Worm (Caenorhabditis elegans) whole organism, L1 larva: ENCODE data around the gene T28A11.16.

ENCODE experiments used
- C16A3.4 ChIP-seq: fragments of 150-350 bp; optimal IDR thresholded peaks from 2 replicates; lab custom pipeline; 2014; ENCODE audit warnings: missing biosample characterization, missing genetic modification characterization
- C34B4.2 ChIP-seq: sonication (generic microtip); optimal IDR thresholded peaks from 2 replicates; lab custom pipeline; 2017; ENCODE audit warnings: mild to moderate bottlenecking, missing genetic modification characterization, missing compliant biosample characterization
- Y116A8C.19 ChIP-seq: sonication (generic microtip); optimal IDR thresholded peaks from 2 replicates; lab custom pipeline; 2016; ENCODE audit warnings: missing compliant biosample characterization, missing genetic modification characterization, borderline replicate concordance
- alr-1 ChIP-seq: fragments of 200-800 bp; sonication (Bioruptor generic); optimal IDR thresholded peaks from 2 replicates; lab custom pipeline; 2018; ENCODE audit warnings: borderline replicate concordance, mild to moderate bottlenecking, missing genetic modification characterization, missing compliant biosample characterization
- ama-1 ChIP-seq: fragments of 150-350 bp; optimal IDR thresholded peaks from 2 replicates; lab custom pipeline; 2014
- blmp-1 ChIP-seq: fragments of 150-350 bp; optimal IDR thresholded peaks from 2 replicates; lab custom pipeline; 2014; ENCODE audit warnings: missing biosample characterization, missing genetic modification characterization
- ceh-8 ChIP-seq: fragments of 200-800 bp; sonication (Bioruptor generic); optimal IDR thresholded peaks from 2 replicates; lab custom pipeline; 2018; ENCODE audit warnings: mild to moderate bottlenecking, missing genetic modification characterization, moderate library complexity, missing compliant biosample characterization
- ceh-88 ChIP-seq: fragments of 200-800 bp; sonication (Bioruptor generic); IDR thresholded peaks from 2 replicates; pipeline ENCODE4 v1.3.6; 2022; ENCODE audit warnings: missing genetic modification characterization, missing compliant biosample characterization
- ceh-90 ChIP-seq: sonication (generic microtip); optimal IDR thresholded peaks from 2 replicates; lab custom pipeline; 2016; ENCODE audit warnings: missing genetic modification characterization, missing compliant biosample characterization
- ces-1 ChIP-seq: fragments of 150-350 bp; optimal IDR thresholded peaks from 2 replicates; lab custom pipeline; 2014; ENCODE audit warnings: missing biosample characterization, missing genetic modification reagents, missing genetic modification characterization
- efl-3 ChIP-seq: fragments of 200-800 bp; sonication (Bioruptor generic); optimal IDR thresholded peaks from 2 replicates; lab custom pipeline; 2018; ENCODE audit warnings: mild to moderate bottlenecking, missing genetic modification characterization, missing compliant biosample characterization
- egl-13 ChIP-seq: sonication (generic microtip); optimal IDR thresholded peaks from 2 replicates; lab custom pipeline; 2016; ENCODE audit warnings: missing genotype, missing genetic modification reagents, missing genetic modification characterization, missing compliant biosample characterization
- egl-27 ChIP-seq, 2 experiments: fragments of 150-350 bp in 1 of 2; sonication (generic microtip); optimal IDR thresholded peaks; 3 replicates each; lab custom pipeline; 2017 to 2018; ENCODE audit warnings: missing biosample characterization in 2 of 2, missing genetic modification characterization in 2 of 2, missing genetic modification reagents in 2 of 2
- elt-2 ChIP-seq: sonication (generic microtip); optimal IDR thresholded peaks from 2 replicates; lab custom pipeline; 2016; ENCODE audit warnings: missing genetic modification characterization, mild to moderate bottlenecking, inconsistent platforms, missing compliant biosample characterization, missing genetic modification reagents
- elt-3 ChIP-seq, 6 experiments: fragments of 150-350 bp in 1 of 6; sonication (generic microtip); optimal IDR thresholded peaks; 2 replicates each; lab custom pipeline; 2017 to 2018; ENCODE audit warnings: missing biosample characterization in 6 of 6, missing genetic modification characterization in 6 of 6, inconsistent platforms in 1 of 6
- ets-5 ChIP-seq: fragments of 200-800 bp; sonication (Bioruptor generic); IDR thresholded peaks from 2 replicates; pipeline ENCODE4 v1.3.6; 2022; ENCODE audit warnings: missing genetic modification characterization, missing compliant biosample characterization
- fkh-10 ChIP-seq: sonication (generic microtip); optimal IDR thresholded peaks from 2 replicates; lab custom pipeline; 2017; ENCODE audit warnings: missing biosample characterization, missing genetic modification reagents, missing genetic modification characterization
- fkh-4 ChIP-seq: sonication (generic microtip); optimal IDR thresholded peaks from 2 replicates; lab custom pipeline; 2016; ENCODE audit warnings: missing compliant biosample characterization, missing genetic modification characterization, borderline replicate concordance
- hlh-4 ChIP-seq: sonication (generic microtip); optimal IDR thresholded peaks from 2 replicates; lab custom pipeline; 2016; ENCODE audit warnings: mild to moderate bottlenecking, missing genetic modification characterization, missing compliant biosample characterization
- hpl-2 ChIP-seq: fragments of 150-350 bp; optimal IDR thresholded peaks from 2 replicates; lab custom pipeline; 2014; ENCODE audit warnings: missing biosample characterization, missing genetic modification reagents, missing genetic modification characterization
- irx-1 ChIP-seq: sonication (generic microtip); optimal IDR thresholded peaks from 2 replicates; lab custom pipeline; 2016; ENCODE audit warnings: missing genetic modification characterization, missing compliant biosample characterization
- lin-13 ChIP-seq: fragments of 150-350 bp; optimal IDR thresholded peaks from 2 replicates; lab custom pipeline; 2014; ENCODE audit warnings: missing biosample characterization, missing genetic modification reagents, missing genetic modification characterization
- lin-14 ChIP-seq: fragments of 200-800 bp; sonication (Bioruptor generic); optimal IDR thresholded peaks from 2 replicates; lab custom pipeline; 2018; ENCODE audit warnings: mild to moderate bottlenecking, missing genetic modification characterization, moderate library complexity, missing compliant biosample characterization
- lin-15B ChIP-seq: fragments of 150-350 bp; sonication (generic microtip); optimal IDR thresholded peaks from 3 replicates; lab custom pipeline; 2014; ENCODE audit warnings: missing biosample characterization, missing genetic modification characterization
- lin-35 ChIP-seq, 2 experiments: fragments of 150-350 bp; optimal IDR thresholded peaks; 2 replicates each; lab custom pipeline; 2014; ENCODE audit warnings: missing biosample characterization in 2 of 2, missing genetic modification characterization in 2 of 2, missing genetic modification reagents in 2 of 2
- lin-39 ChIP-seq: fragments of 150-350 bp; optimal IDR thresholded peaks from 2 replicates; lab custom pipeline; 2014; ENCODE audit warnings: missing biosample characterization, missing genetic modification reagents, missing genetic modification characterization
- lir-3 ChIP-seq: sonication (generic microtip); optimal IDR thresholded peaks from 2 replicates; lab custom pipeline; 2016; ENCODE audit warnings: mild to moderate bottlenecking, missing genetic modification characterization, moderate library complexity, missing compliant biosample characterization; ENCODE audit not compliant: poor library complexity
- mab-9 ChIP-seq: fragments of 200-800 bp; sonication (Bioruptor generic); IDR thresholded peaks from 2 replicates; pipeline ENCODE4 v1.3.6; 2022; ENCODE audit warnings: missing genetic modification reagents, missing genetic modification characterization, missing compliant biosample characterization
- mef-2 ChIP-seq: fragments of 150-350 bp; optimal IDR thresholded peaks from 2 replicates; lab custom pipeline; 2014; ENCODE audit warnings: missing biosample characterization, missing genetic modification characterization
- nhr-11 ChIP-seq: fragments of 150-350 bp; optimal IDR thresholded peaks from 2 replicates; lab custom pipeline; 2014; ENCODE audit warnings: missing biosample characterization, missing genetic modification characterization
- nhr-12 ChIP-seq: sonication (generic microtip); optimal IDR thresholded peaks from 2 replicates; lab custom pipeline; 2017; ENCODE audit warnings: missing biosample characterization, missing genetic modification characterization
- nhr-20 ChIP-seq: sonication (generic microtip); optimal IDR thresholded peaks from 2 replicates; lab custom pipeline; 2016; ENCODE audit warnings: mild to moderate bottlenecking, missing genetic modification characterization, missing compliant biosample characterization
- nhr-71 ChIP-seq: sonication (generic microtip); optimal IDR thresholded peaks from 2 replicates; lab custom pipeline; 2016; ENCODE audit warnings: mild to moderate bottlenecking, missing genetic modification characterization, moderate library complexity, missing compliant biosample characterization
- nhr-76 ChIP-seq: sonication (generic microtip); optimal IDR thresholded peaks from 2 replicates; lab custom pipeline; 2017; ENCODE audit warnings: missing biosample characterization, missing genetic modification characterization
- nhr-77 ChIP-seq: fragments of 150-350 bp; optimal IDR thresholded peaks from 2 replicates; lab custom pipeline; 2014; ENCODE audit warnings: missing biosample characterization, missing genetic modification characterization
- nhr-84 ChIP-seq: sonication (generic microtip); optimal IDR thresholded peaks from 2 replicates; lab custom pipeline; 2017; ENCODE audit warnings: missing biosample characterization, missing genetic modification characterization
- nhr-85 ChIP-seq: sonication (generic microtip); peaks from one replicate; lab custom pipeline; 2016; ENCODE audit warnings: missing genetic modification characterization, inconsistent platforms, missing compliant biosample characterization
- nhr-90 ChIP-seq: sonication (generic microtip); optimal IDR thresholded peaks from 2 replicates; lab custom pipeline; 2016; ENCODE audit warnings: mild to moderate bottlenecking, missing genetic modification characterization, missing compliant biosample characterization; ENCODE audit not compliant: poor library complexity
- pag-3 ChIP-seq: sonication (generic microtip); optimal IDR thresholded peaks from 2 replicates; lab custom pipeline; 2017; ENCODE audit warnings: missing genetic modification characterization, mild to moderate bottlenecking, missing compliant biosample characterization, antibody characterized with exemption, borderline replicate concordance; ENCODE audit not compliant: insufficient read depth
- rnt-1 ChIP-seq: sonication (generic microtip); optimal IDR thresholded peaks from 2 replicates; lab custom pipeline; 2016; ENCODE audit warnings: mild to moderate bottlenecking, missing genetic modification characterization, moderate library complexity, missing compliant biosample characterization
- skn-1 ChIP-seq: fragments of 150-350 bp; optimal IDR thresholded peaks from 2 replicates; lab custom pipeline; 2014; ENCODE audit warnings: missing biosample characterization, missing genetic modification characterization
- snpc-4 ChIP-seq: fragments of 150-350 bp; optimal IDR thresholded peaks from 2 replicates; lab custom pipeline; 2014; ENCODE audit warnings: missing biosample characterization, missing genetic modification characterization
- sox-4 ChIP-seq: sonication (generic microtip); optimal IDR thresholded peaks from 2 replicates; lab custom pipeline; 2016; ENCODE audit warnings: missing genetic modification characterization, missing compliant biosample characterization
- unc-130 ChIP-seq: fragments of 150-350 bp; optimal IDR thresholded peaks from 2 replicates; lab custom pipeline; 2017; ENCODE audit warnings: missing biosample characterization, missing genetic modification characterization, inconsistent platforms
- unc-30 ChIP-seq: sonication (generic microtip); optimal IDR thresholded peaks from 2 replicates; lab custom pipeline; 2017; ENCODE audit warnings: missing biosample characterization, missing genetic modification characterization
- unc-62 ChIP-seq: fragments of 150-350 bp; optimal IDR thresholded peaks from 2 replicates; lab custom pipeline; 2014; ENCODE audit warnings: missing biosample characterization, missing genetic modification reagents, missing genetic modification characterization
- unc-98 ChIP-seq: fragments of 200-800 bp; sonication (Bioruptor generic); IDR thresholded peaks from 2 replicates; pipeline ENCODE4 v1.3.6; 2022; ENCODE audit warnings: missing genetic modification characterization, missing compliant biosample characterization
- vab-15 ChIP-seq: sonication (generic microtip); optimal IDR thresholded peaks from 2 replicates; lab custom pipeline; 2017; ENCODE audit warnings: missing genotype, mild to moderate bottlenecking, missing genetic modification characterization, missing compliant biosample characterization
- zip-4 ChIP-seq: fragments of 200-800 bp; sonication (Bioruptor generic); optimal IDR thresholded peaks from 2 replicates; lab custom pipeline; 2018; ENCODE audit warnings: mild to moderate bottlenecking, missing genetic modification characterization, moderate library complexity, missing compliant biosample characterization
- ztf-4 ChIP-seq: fragments of 150-350 bp; optimal IDR thresholded peaks from 2 replicates; lab custom pipeline; 2014; ENCODE audit warnings: missing biosample characterization, missing genetic modification characterization

The T28A11.16 gene

ce11 chrV:3279138-3279537, 20.1 kb upstream of the T28A11.16 start:
- peak; percentile 53 for TF ChIP-seq lin-14 (GFP tag; lab: Kevin White, UChicago)
- TF ChIP-seq nhr-20 (tag; lab: Kevin White, UChicago) = no peak
- TF ChIP-seq Y116A8C.19 = no peak
- TF ChIP-seq rnt-1 (tag; lab: Kevin White, UChicago) = peak; percentile 65
- TF ChIP-seq nhr-71 = peak; percentile 35
- TF ChIP-seq mef-2 = no peak
- no peak for TF ChIP-seq ets-5 (GFP tag; lab: Robert Waterston, UW)
- TF ChIP-seq unc-62 (GFP tag; lab: Kevin White, UChicago) = no peak
- TF ChIP-seq, all 84 proteins: peak for 3

ce11 chrV:3278101-3278639, 19.2 kb upstream of the T28A11.16 start, which contains the start of gene fbxa-64:
Gene fbxa-64, minus strand, starts transcription at chrV:3278151.
- TF ChIP-seq ceh-8 (GFP tag; lab: Kevin White, UChicago) (no peak), mab-9 (GFP tag; lab: Robert Waterston, UW) (no peak), nhr-12 (tag; lab: Kevin White, UChicago) (no peak), ces-1 (GFP tag; lab: Kevin White, UChicago) (no peak), rnt-1 (tag; lab: Kevin White, UChicago) (no peak), nhr-90 (no peak), blmp-1 (peak; percentile 14), C34B4.2 (tag; lab: Kevin White, UChicago) (no peak), ztf-4 (tag; lab: Kevin White, UChicago) (no peak), vab-15 (tag; lab: Kevin White, UChicago) (no peak), unc-62 (GFP tag; lab: Kevin White, UChicago) (no peak), nhr-77 (tag; lab: Kevin White, UChicago) (no peak), irx-1 (no peak), elt-2 (tag; lab: Kevin White, UChicago) (no peak), lin-35 (GFP tag; optimal IDR thresholded peaks at IDR 0.05; lab: Kevin White, UChicago) (peak; percentile 27 to 46), lin-13 (GFP tag; lab: Kevin White, UChicago) (no peak), nhr-11 (tag; lab: Kevin White, UChicago) (no peak), ama-1 (no peak), nhr-71 (peak; percentile 21), sox-4 (tag; lab: Kevin White, UChicago) (no peak), lin-14 (GFP tag; lab: Kevin White, UChicago) (no peak), lin-39 (tag; lab: Kevin White, UChicago) (no peak), unc-130 (tag; lab: Kevin White, UChicago) (no peak), elt-3 (tag; optimal IDR thresholded peaks at IDR 0.05; lab: Kevin White, UChicago) (no peak), nhr-76 (tag; lab: Kevin White, UChicago) (no peak), ceh-90 (tag; lab: Kevin White, UChicago) (no peak), alr-1 (tag; lab: Kevin White, UChicago) (no peak), fkh-4 (tag; lab: Kevin White, UChicago) (no peak), pag-3 (no peak), ets-5 (GFP tag; lab: Robert Waterston, UW) (no peak), snpc-4 (no peak), C16A3.4 (no peak), lir-3 (no peak), efl-3 (no peak), egl-13 (tag; lab: Kevin White, UChicago) (no peak), nhr-85 (no peak), zip-4 (no peak), nhr-20 (tag; lab: Kevin White, UChicago) (peak; percentile 10), lin-15B (no peak), nhr-84 (tag; lab: Kevin White, UChicago) (no peak), ceh-88 (GFP tag; lab: Robert Waterston, UW) (no peak), hpl-2 (GFP tag; lab: Kevin White, UChicago) (no peak), skn-1 (tag; lab: Kevin White, UChicago) (no peak), hlh-4 (no peak), fkh-10 (no peak), unc-30 (tag; lab: Kevin White, UChicago) (no peak), egl-27 (tag; optimal IDR thresholded peaks at IDR 0.05; lab: Kevin White, UChicago) (no peak), unc-98 (no peak)
